Worm (Caenorhabditis elegans): ENCODE data around the gene cni-1.
"Not testable (repeated sequence)": the region's sequence is repeated elsewhere in the genome, so short reads cannot be mapped to it uniquely, and the experiment has no call there.

cni-1 gene

ce11 chrV:13179986-13180591 lies at the start of gene cni-1:
Gene cni-1, plus strand, starts transcription at chrV:13180330.
- TF ChIP-seq W03F9.2 (tag; optimal IDR thresholded peaks at IDR 0.05) (no peak), dao-5 (tag; optimal IDR thresholded peaks at IDR 0.05) (no peak), him-1 (tag; optimal IDR thresholded peaks at IDR 0.05) (no peak)

ce11 chrV:13130439-13130840 lies 49.7 kb upstream of the cni-1 start:
- TF ChIP-seq dao-5 (tag; optimal IDR thresholded peaks at IDR 0.05) (no peak), him-1 (tag; optimal IDR thresholded peaks at IDR 0.05) (peak; percentile 74), W03F9.2 (tag; optimal IDR thresholded peaks at IDR 0.05) (peak; percentile 17)

ce11 chrV:13131487-13131886 lies 48.6 kb upstream of the cni-1 start:
- TF ChIP-seq W03F9.2 (tag; optimal IDR thresholded peaks at IDR 0.05) (peak; percentile 56), him-1 (tag; optimal IDR thresholded peaks at IDR 0.05) (no peak)

ce11 chrV:13133380-13133779 lies 46.8 kb upstream of the cni-1 start, which contains the start of gene B0365.9:
Gene B0365.9, minus strand, starts transcription at chrV:13133565.
- TF ChIP-seq dao-5 (tag; optimal IDR thresholded peaks at IDR 0.05) (no peak), him-1 (tag; optimal IDR thresholded peaks at IDR 0.05) (no peak), W03F9.2 (tag; optimal IDR thresholded peaks at IDR 0.05) (no peak)

- TF ChIP-seq W03F9.2, dao-5, him-1 (tag; optimal IDR thresholded peaks at IDR 0.05): not testable (repeated sequence)
Observed at ce11 chrV:13134786-13135185, 45.3 kb upstream of the cni-1 start, which contains the start of gene clec-225. Gene clec-225, minus strand, starts transcription at chrV:13134886.

ce11 chrV:13137955-13138354 lies 42.2 kb upstream of the cni-1 start, which contains the start of gene clec-41:
Gene clec-41, minus strand, starts transcription at chrV:13138101.
- TF ChIP-seq him-1 (tag; optimal IDR thresholded peaks at IDR 0.05) (no peak), dao-5 (tag; optimal IDR thresholded peaks at IDR 0.05) (no peak), W03F9.2 (tag; optimal IDR thresholded peaks at IDR 0.05) (no peak)

ce11 chrV:13138681-13139080 lies 41.4 kb upstream of the cni-1 start, which contains the start of gene dhc-3:
Gene dhc-3, plus strand, starts transcription at chrV:13138981.
- TF ChIP-seq W03F9.2 (tag; optimal IDR thresholded peaks at IDR 0.05) (no peak), dao-5 (tag; optimal IDR thresholded peaks at IDR 0.05) (no peak), him-1 (tag; optimal IDR thresholded peaks at IDR 0.05) (no peak)

ce11 chrV:13152575-13152974 lies 27.6 kb upstream of the cni-1 start, which contains the start of gene noca-1:
Gene noca-1, plus strand, starts transcription at chrV:13152919.
- TF ChIP-seq him-1 (tag; optimal IDR thresholded peaks at IDR 0.05) (no peak), dao-5 (tag; optimal IDR thresholded peaks at IDR 0.05) (no peak), W03F9.2 (tag; optimal IDR thresholded peaks at IDR 0.05) (no peak)

ce11 chrV:13154225-13154624 lies 25.9 kb upstream of the cni-1 start:
- TF ChIP-seq dao-5 (tag; optimal IDR thresholded peaks at IDR 0.05) (no peak), W03F9.2 (tag; optimal IDR thresholded peaks at IDR 0.05) (no peak), him-1 (tag; optimal IDR thresholded peaks at IDR 0.05) (no peak)

- TF ChIP-seq dao-5 (tag; optimal IDR thresholded peaks at IDR 0.05) (no peak), W03F9.2 (tag; optimal IDR thresholded peaks at IDR 0.05) (no peak)
Observed at ce11 chrV:13157073-13157472, 23.1 kb upstream of the cni-1 start.

- TF ChIP-seq him-1 (tag; optimal IDR thresholded peaks at IDR 0.05) (no peak), dao-5 (tag; optimal IDR thresholded peaks at IDR 0.05) (no peak), W03F9.2 (tag; optimal IDR thresholded peaks at IDR 0.05) (no peak)
Observed at ce11 chrV:13161052-13161451, 19.1 kb upstream of the cni-1 start.

- TF ChIP-seq W03F9.2 (tag; optimal IDR thresholded peaks at IDR 0.05) = no peak
- TF ChIP-seq him-1 (tag; optimal IDR thresholded peaks at IDR 0.05) = no peak
- TF ChIP-seq dao-5 (tag; optimal IDR thresholded peaks at IDR 0.05) = no peak
Observed at ce11 chrV:13162885-13163284, 17.2 kb upstream of the cni-1 start.

ce11 chrV:13163841-13164240 lies 16.3 kb upstream of the cni-1 start:
- TF ChIP-seq dao-5 (tag; optimal IDR thresholded peaks at IDR 0.05) (no peak), him-1 (tag; optimal IDR thresholded peaks at IDR 0.05) (no peak), W03F9.2 (tag; optimal IDR thresholded peaks at IDR 0.05) (no peak)

ce11 chrV:13165244-13165643 lies 14.9 kb upstream of the cni-1 start:
- TF ChIP-seq him-1 (tag; optimal IDR thresholded peaks at IDR 0.05) (no peak), dao-5 (tag; optimal IDR thresholded peaks at IDR 0.05) (no peak), W03F9.2 (tag; optimal IDR thresholded peaks at IDR 0.05) (no peak)

- TF ChIP-seq him-1 (tag; optimal IDR thresholded peaks at IDR 0.05) (no peak), dao-5 (tag; optimal IDR thresholded peaks at IDR 0.05) (no peak), W03F9.2 (tag; optimal IDR thresholded peaks at IDR 0.05) (no peak)
Observed at ce11 chrV:13166582-13166981, 13.5 kb upstream of the cni-1 start.

Data from whole organism, L4/young adult.